Fruit fly (Drosophila melanogaster) whole organism, embryonic: Measurements from ENCODE around the gene CG4972.

Experiments used
- Ada2b ChIP-seq: fragments of 200-800 bp; sonication (Bioruptor generic); IDR thresholded peaks from 2 replicates; pipeline ENCODE4 v1.3.6; 2022; ENCODE audit warnings: missing biosample characterization, missing genetic modification characterization
- Blimp-1 ChIP-seq: fragments of 200-800 bp; sonication (Bioruptor generic); optimal IDR thresholded peaks from 3 replicates; lab custom pipeline; 2018; ENCODE audit warnings: missing biosample characterization, missing genetic modification characterization, mild to moderate bottlenecking, moderate library complexity, missing genetic modification reagents
- CG10462 ChIP-seq: fragments of 200-800 bp; sonication (Bioruptor generic); optimal IDR thresholded peaks from 2 replicates; lab custom pipeline; 2016; ENCODE audit warnings: missing biosample characterization, missing genetic modification characterization
- CG10654 ChIP-seq: fragments of 200-800 bp; sonication (Bioruptor generic); optimal IDR thresholded peaks from 2 replicates; lab custom pipeline; 2016; ENCODE audit warnings: missing biosample characterization, missing genetic modification characterization
- CG12104 ChIP-seq: fragments of 200-800 bp; sonication (Bioruptor generic); optimal IDR thresholded peaks from 3 replicates; lab custom pipeline; 2016; ENCODE audit warnings: missing biosample characterization, missing genetic modification characterization
- CG14441 ChIP-seq: fragments of 200-800 bp; sonication (Bioruptor generic); IDR thresholded peaks from 2 replicates; pipeline ENCODE4 v1.3.6; 2022; ENCODE audit warnings: missing biosample characterization, missing genetic modification characterization
- CG14710 ChIP-seq: fragments of 200-800 bp; sonication (Bioruptor generic); optimal IDR thresholded peaks from 3 replicates; lab custom pipeline; 2019; ENCODE audit warnings: missing biosample characterization, mild to moderate bottlenecking, missing genetic modification characterization, moderate library complexity
- CG14965 ChIP-seq: fragments of 200-800 bp; sonication (Bioruptor generic); optimal IDR thresholded peaks from 2 replicates; lab custom pipeline; 2016; ENCODE audit warnings: missing biosample characterization, missing genetic modification characterization, borderline replicate concordance
- CG17385 ChIP-seq: fragments of 200-800 bp; sonication (Bioruptor generic); optimal IDR thresholded peaks from 3 replicates; lab custom pipeline; 2018; ENCODE audit warnings: missing biosample characterization, mild to moderate bottlenecking, missing genetic modification characterization
- CG18476 ChIP-seq: fragments of 200-800 bp; sonication (Bioruptor generic); optimal IDR thresholded peaks from 2 replicates; lab custom pipeline; 2016; ENCODE audit warnings: missing biosample characterization, mild to moderate bottlenecking, missing genetic modification characterization
- CG2889 ChIP-seq: fragments of 200-800 bp; sonication (Bioruptor generic); IDR thresholded peaks from 3 replicates; pipeline ENCODE4 v1.3.6; 2022; ENCODE audit warnings: missing biosample characterization, missing genetic modification characterization
- CG30020 ChIP-seq: fragments of 200-800 bp; optimal IDR thresholded peaks from 2 replicates; lab custom pipeline; 2019; ENCODE audit warnings: missing biosample characterization, mild to moderate bottlenecking, missing genetic modification characterization, moderate library complexity
- CG30403 ChIP-seq: fragments of 200-800 bp; sonication (Bioruptor generic); optimal IDR thresholded peaks from 3 replicates; lab custom pipeline; 2016; ENCODE audit warnings: missing biosample characterization, missing genetic modification characterization
- CG32772 ChIP-seq: fragments of 200-800 bp; sonication (Bioruptor generic); IDR thresholded peaks from 2 replicates; pipeline ENCODE4 v1.3.6; 2022; ENCODE audit warnings: missing biosample characterization, missing genetic modification characterization
- CG34224 ChIP-seq: fragments of 200-800 bp; sonication (Bioruptor generic); IDR thresholded peaks from 3 replicates; pipeline ENCODE4 v1.3.6; 2022; ENCODE audit warnings: missing biosample characterization, missing genetic modification characterization; ENCODE audit not compliant: partially characterized antibody
- CG34422 ChIP-seq: fragments of 200-800 bp; sonication (Bioruptor generic); IDR thresholded peaks from 3 replicates; pipeline ENCODE4 v1.3.6; 2022; ENCODE audit warnings: missing biosample characterization, missing genetic modification characterization
- CG3726 ChIP-seq: fragments of 200-800 bp; sonication (Bioruptor generic); IDR thresholded peaks from 3 replicates; pipeline ENCODE4, ENCODE4 v1.3.6; 2022; ENCODE audit warnings: missing biosample characterization, missing genetic modification characterization
- CG4730 ChIP-seq: fragments of 200-800 bp; sonication (Bioruptor generic); IDR thresholded peaks from 2 replicates; pipeline ENCODE4 v1.3.6; 2022; ENCODE audit warnings: missing biosample characterization, missing genetic modification characterization
- CG7745 ChIP-seq: fragments of 200-800 bp; sonication (Bioruptor generic); optimal IDR thresholded peaks from 2 replicates; lab custom pipeline; 2018; ENCODE audit warnings: missing biosample characterization, mild to moderate bottlenecking, missing genetic modification characterization, moderate library complexity
- CG8388 ChIP-seq: fragments of 200-800 bp; sonication (Bioruptor generic); optimal IDR thresholded peaks from 2 replicates; lab custom pipeline; 2019; ENCODE audit warnings: missing biosample characterization, mild to moderate bottlenecking, missing genetic modification characterization, moderate library complexity
- CG9797 ChIP-seq: fragments of 200-800 bp; sonication (Bioruptor generic); optimal IDR thresholded peaks from 3 replicates; lab custom pipeline; 2018; ENCODE audit warnings: missing biosample characterization, mild to moderate bottlenecking, missing genetic modification characterization
- CG9932 ChIP-seq: fragments of 200-800 bp; sonication (Bioruptor generic); IDR thresholded peaks from 2 replicates; pipeline ENCODE4 v1.3.6; 2022; ENCODE audit warnings: missing biosample characterization, missing genetic modification characterization
- Camta ChIP-seq: fragments of 200-800 bp; sonication (Bioruptor generic); optimal IDR thresholded peaks from 2 replicates; lab custom pipeline; 2016; ENCODE audit warnings: missing biosample characterization, missing genetic modification characterization
- Dip3 ChIP-seq: fragments of 200-800 bp; sonication (Bioruptor generic); optimal IDR thresholded peaks from 3 replicates; lab custom pipeline; 2016; ENCODE audit warnings: missing biosample characterization, missing genetic modification characterization
- Fer1 ChIP-seq: fragments of 200-800 bp; sonication (Bioruptor generic); optimal IDR thresholded peaks from 2 replicates; lab custom pipeline; 2017; ENCODE audit warnings: missing biosample characterization, mild to moderate bottlenecking, missing genetic modification characterization
- HLHmδ ChIP-seq: fragments of 200-800 bp; sonication (Bioruptor generic); optimal IDR thresholded peaks from 2 replicates; lab custom pipeline; 2018; ENCODE audit warnings: missing biosample characterization, mild to moderate bottlenecking, missing genetic modification characterization, moderate library complexity
- Jarid2 ChIP-seq: fragments of 200-800 bp; sonication (Bioruptor generic); optimal IDR thresholded peaks from 3 replicates; lab custom pipeline; 2017; ENCODE audit warnings: mild to moderate bottlenecking, missing biosample characterization, missing genetic modification reagents, missing genetic modification characterization
- NC2β ChIP-seq: fragments of 200-800 bp; sonication (Bioruptor generic); optimal IDR thresholded peaks from 2 replicates; lab custom pipeline; 2016; ENCODE audit warnings: missing biosample characterization, missing genetic modification characterization
- Nf-YB ChIP-seq: fragments of 200-800 bp; sonication (Bioruptor generic); optimal IDR thresholded peaks from 3 replicates; lab custom pipeline; 2019; ENCODE audit warnings: missing biosample characterization, mild to moderate bottlenecking, missing genetic modification characterization, moderate library complexity
- Spps ChIP-seq: fragments of 200-800 bp; sonication (Bioruptor generic); optimal IDR thresholded peaks from 2 replicates; lab custom pipeline; 2018; ENCODE audit warnings: missing biosample characterization, mild to moderate bottlenecking, missing genetic modification characterization
- Ssrp ChIP-seq: fragments of 200-800 bp; sonication (Bioruptor generic); optimal IDR thresholded peaks from 2 replicates; lab custom pipeline; 2018; ENCODE audit warnings: missing biosample characterization, mild to moderate bottlenecking, missing genetic modification characterization, moderate library complexity
- Xrp1 ChIP-seq: fragments of 200-800 bp; sonication (Bioruptor generic); IDR thresholded peaks from 2 replicates; pipeline ENCODE4 v1.3.6; 2022; ENCODE audit warnings: missing biosample characterization, missing genetic modification characterization
- YL-1 ChIP-seq: fragments of 200-800 bp; sonication (Bioruptor generic); optimal IDR thresholded peaks from 3 replicates; lab custom pipeline; 2017; ENCODE audit warnings: missing biosample characterization, mild to moderate bottlenecking, missing genetic modification characterization
- al ChIP-seq: fragments of 200-800 bp; sonication (Bioruptor generic); IDR thresholded peaks from 2 replicates; pipeline ENCODE4 v1.3.6; 2022; ENCODE audit warnings: missing biosample characterization, missing genetic modification characterization
- danr ChIP-seq: fragments of 200-800 bp; sonication (Bioruptor generic); IDR thresholded peaks from 2 replicates; pipeline ENCODE4 v1.3.6; 2022; ENCODE audit warnings: missing biosample characterization, missing genetic modification characterization
- disco-r ChIP-seq: fragments of 200-800 bp; sonication (Bioruptor generic); optimal IDR thresholded peaks from 2 replicates; lab custom pipeline; 2016; ENCODE audit warnings: missing biosample characterization, missing genetic modification characterization
- dmrt11E ChIP-seq: fragments of 200-800 bp; sonication (Bioruptor generic); optimal IDR thresholded peaks from 3 replicates; lab custom pipeline; 2018; ENCODE audit warnings: missing biosample characterization, mild to moderate bottlenecking, missing genetic modification characterization, moderate library complexity
- esg ChIP-seq: fragments of 200-800 bp; sonication (Bioruptor generic); conservative IDR thresholded peaks from 2 replicates; pipeline ENCODE4 v1.3.6; 2022; ENCODE audit warnings: missing biosample characterization, missing genetic modification characterization
- ewg ChIP-seq: fragments of 200-800 bp; sonication (Bioruptor generic); optimal IDR thresholded peaks from 3 replicates; lab custom pipeline; 2017; ENCODE audit warnings: mild to moderate bottlenecking, missing biosample characterization, missing genetic modification reagents, missing genetic modification characterization
- exex ChIP-seq: fragments of 200-800 bp; sonication (Bioruptor generic); optimal IDR thresholded peaks from 4 replicates; lab custom pipeline; 2018; ENCODE audit warnings: missing biosample characterization, mild to moderate bottlenecking, missing genetic modification characterization, moderate library complexity
- hkb ChIP-seq, 2 experiments: fragments of 200-800 bp in 1 of 2; fragments of >200 bp in 1 of 2; sonication (Bioruptor generic) in 1 of 2; IDR thresholded peaks in 1 of 2; optimal IDR thresholded peaks in 1 of 2; 2 replicates each; pipeline versions ENCODE4 v1.3.6 to Lab custom; 2017 to 2022; ENCODE audit warnings: missing biosample characterization in 1 of 2, missing genetic modification characterization in 1 of 2
- luna ChIP-seq: fragments of 200-800 bp; sonication (Bioruptor generic); optimal IDR thresholded peaks from 2 replicates; lab custom pipeline; 2016; ENCODE audit warnings: missing biosample characterization, missing genetic modification characterization
- nerfin-1 ChIP-seq: fragments of 200-800 bp; sonication (Bioruptor generic); optimal IDR thresholded peaks from 3 replicates; lab custom pipeline; 2019; ENCODE audit warnings: missing biosample characterization, mild to moderate bottlenecking, missing genetic modification characterization, moderate library complexity
- pfk ChIP-seq: fragments of 200-800 bp; sonication (Bioruptor generic); optimal IDR thresholded peaks from 2 replicates; lab custom pipeline; 2018; ENCODE audit warnings: missing biosample characterization, mild to moderate bottlenecking, missing genetic modification characterization, moderate library complexity
- pnt ChIP-seq: fragments of 200-800 bp; sonication (Bioruptor generic); optimal IDR thresholded peaks from 3 replicates; lab custom pipeline; 2016; ENCODE audit warnings: missing biosample characterization, missing genetic modification characterization
- pros ChIP-seq: fragments of 200-800 bp; sonication (Bioruptor generic); optimal IDR thresholded peaks from 3 replicates; lab custom pipeline; 2019; ENCODE audit warnings: missing biosample characterization, mild to moderate bottlenecking, missing genetic modification characterization, moderate library complexity
- sim ChIP-seq: fragments of 200-800 bp; sonication (Bioruptor generic); IDR thresholded peaks from 2 replicates; pipeline ENCODE4 v1.3.6; 2022; ENCODE audit warnings: missing biosample characterization, missing genetic modification characterization
- sima ChIP-seq: fragments of 200-800 bp; sonication (Bioruptor generic); optimal IDR thresholded peaks from 2 replicates; lab custom pipeline; 2016; ENCODE audit warnings: missing biosample characterization, missing genetic modification characterization
- tx ChIP-seq: fragments of 200-800 bp; sonication (Bioruptor generic); optimal IDR thresholded peaks from 2 replicates; lab custom pipeline; 2016; ENCODE audit warnings: missing biosample characterization, missing genetic modification characterization
- wdn ChIP-seq: fragments of 200-800 bp; sonication (Bioruptor generic); IDR thresholded peaks from 2 replicates; pipeline ENCODE4 v1.3.6; 2022; ENCODE audit warnings: missing biosample characterization, missing genetic modification characterization

The CG4972 gene

dm6 chr2L:10292066-10292560 is 22.5 kb upstream of the CG4972 start, which contains the start of gene Ufd4 (continued):
- TF ChIP-seq CG8388: peak; percentile 49
- TF ChIP-seq Ssrp (tag; lab: Kevin White, UChicago): peak; percentile 68
- TF ChIP-seq pfk (GFP tag; lab: Kevin White, UChicago): peak; percentile 47
- no peak for TF ChIP-seq CG14965 (GFP tag; lab: Kevin White, UChicago)
- TF ChIP-seq CG9797 (GFP tag; lab: Kevin White, UChicago): no peak
- peak; percentile 17; the same call in 1 of the 3 replicates for TF ChIP-seq CG34224 (GFP tag; lab: Robert Waterston, UW)
- no peak for TF ChIP-seq al (GFP tag; lab: Robert Waterston, UW)
- peak; percentile 95 for TF ChIP-seq CG30020 (tag; lab: Kevin White, UChicago)
- TF ChIP-seq Spps (tag; lab: Kevin White, UChicago): peak; percentile 43
- TF ChIP-seq sim: peak; percentile 54; the same call in 1 of the 2 replicates
- no peak for TF ChIP-seq CG34422
- no peak; the same call in 1 of the 2 replicates for TF ChIP-seq CG14441
- TF ChIP-seq CG2889 (GFP tag; lab: Robert Waterston, UW): no peak
- TF ChIP-seq CG32772 (GFP tag; lab: Robert Waterston, UW): no peak
- no peak for TF ChIP-seq HLHmδ
- peak; percentile 67 for TF ChIP-seq CG30403 (GFP tag; lab: Kevin White, UChicago)
- no peak for TF ChIP-seq CG17385 (GFP tag; lab: Kevin White, UChicago)
- no peak for TF ChIP-seq Jarid2
- no peak for TF ChIP-seq nerfin-1
- TF ChIP-seq YL-1 (GFP tag; lab: Kevin White, UChicago): peak; percentile 37
- TF ChIP-seq NC2β: peak; percentile 66
- TF ChIP-seq luna (GFP tag; lab: Kevin White, UChicago): no peak
- TF ChIP-seq pnt (GFP tag; lab: Kevin White, UChicago): peak; percentile 8
- TF ChIP-seq hkb (optimal IDR thresholded peaks at IDR 0.05; lab: Kevin White, UChicago): no peak
- peak; percentile 84 for TF ChIP-seq hkb (GFP tag; IDR thresholded peaks at IDR 0.05; lab: Robert Waterston, UW)
- no peak for TF ChIP-seq sima (GFP tag; lab: Kevin White, UChicago)
- peak; percentile 69 for TF ChIP-seq CG18476
- TF ChIP-seq Blimp-1 (GFP tag; lab: Kevin White, UChicago): no peak
- peak; percentile 66 for TF ChIP-seq CG14710 (tag; lab: Kevin White, UChicago)
- TF ChIP-seq Ada2b (GFP tag; lab: Robert Waterston, UW): peak; percentile 65
- no peak for TF ChIP-seq disco-r (GFP tag; lab: Kevin White, UChicago)
- peak; percentile 55 for TF ChIP-seq Dip3
- peak; percentile 53 for TF ChIP-seq exex
- TF ChIP-seq wdn: 0 out of 2 replicates have a peak, but pooled peaks have one; percentile 41
- TF ChIP-seq danr (GFP tag; lab: Robert Waterston, UW): no peak
- TF ChIP-seq Xrp1 (GFP tag; lab: Robert Waterston, UW): peak; percentile 79
- TF ChIP-seq esg (GFP tag; lab: Robert Waterston, UW): no peak
- TF ChIP-seq CG9932 (GFP tag; lab: Robert Waterston, UW): no peak
- TF ChIP-seq tx (GFP tag; lab: Kevin White, UChicago): peak; percentile 58
- no peak for TF ChIP-seq CG4730 (GFP tag; lab: Robert Waterston, UW)
- TF ChIP-seq pros (GFP tag; lab: Kevin White, UChicago): no peak
- TF ChIP-seq CG10462 (GFP tag; lab: Kevin White, UChicago): no peak
- TF ChIP-seq CG12104 (GFP tag; lab: Kevin White, UChicago): peak; percentile 61
- no peak for TF ChIP-seq ewg (GFP tag; lab: Kevin White, UChicago)
- TF ChIP-seq CG10654: peak; percentile 27
- peak; percentile 62 for TF ChIP-seq dmrt11E (tag; lab: Kevin White, UChicago)
- peak; percentile 76 for TF ChIP-seq Fer1 (GFP tag; lab: Kevin White, UChicago)
- peak; percentile 68 for TF ChIP-seq Camta (GFP tag; lab: Kevin White, UChicago)
- TF ChIP-seq CG7745: peak; percentile 7
- TF ChIP-seq CG3726 (GFP tag; lab: Robert Waterston, UW): no peak
- peak; percentile 51 for TF ChIP-seq Nf-YB (GFP tag; lab: Kevin White, UChicago)
